Worm (Caenorhabditis elegans): ENCODE measurements around the gene paa-1.
A peak's percentile ranks its signal among the peaks of the same experiment; 100 is the strongest.

Gene paa-1

ce11 chrIII:5438064-5438463 lies 12.5 kb upstream of the paa-1 start:
- TF ChIP-seq lin-13 (GFP tag; optimal IDR thresholded peaks at IDR 0.05) (no peak), fos-1 (tag; optimal IDR thresholded peaks at IDR 0.05) (peak; percentile 35), ZK546.5 (tag; optimal IDR thresholded peaks at IDR 0.05) (no peak)

DNA sequence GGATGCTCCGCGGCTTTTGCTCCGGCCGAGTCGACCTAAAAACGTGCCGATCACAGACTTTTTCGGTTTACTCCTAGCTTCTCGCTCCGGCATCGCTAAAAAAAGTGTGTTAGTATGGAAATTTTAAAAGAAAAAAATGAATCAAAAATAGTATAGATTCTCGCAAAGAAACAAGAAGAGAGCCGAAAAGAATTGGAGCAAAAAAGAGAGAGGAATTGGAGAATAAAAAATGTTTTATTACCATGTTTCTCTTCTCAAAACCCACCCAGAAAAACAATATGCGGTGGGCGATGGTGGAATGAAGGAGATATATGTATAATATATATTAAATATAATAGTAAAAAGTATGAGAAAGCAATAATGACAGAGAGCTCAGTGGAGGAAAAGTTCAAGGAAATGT lies 10.0 kb upstream of the paa-1 start, which contains the start of gene W03A5.6:
Gene W03A5.6, minus strand, starts transcription at position 101 of the 400 bp plus-strand sequence.
- TF ChIP-seq sem-4 (tag; optimal IDR thresholded peaks at IDR 0.05) (no peak), mbf-1 (tag; optimal IDR thresholded peaks at IDR 0.05) (no peak), elt-1 (tag; optimal IDR thresholded peaks at IDR 0.05) (no peak), nhr-6 (tag; optimal IDR thresholded peaks at IDR 0.05) (no peak), nhr-11 (tag; optimal IDR thresholded peaks at IDR 0.05) (no peak), peb-1 (tag; optimal IDR thresholded peaks at IDR 0.05) (no peak), egl-27 (tag; optimal IDR thresholded peaks at IDR 0.05) (no peak), nhr-23 (tag; optimal IDR thresholded peaks at IDR 0.05) (no peak), ztf-11 (tag; optimal IDR thresholded peaks at IDR 0.05) (no peak), Y55F3AM.14 (GFP tag; optimal IDR thresholded peaks at IDR 0.05) (no peak), gmeb-1 (tag; optimal IDR thresholded peaks at IDR 0.05) (no peak), aly-2 (tag; optimal IDR thresholded peaks at IDR 0.05) (no peak), nhr-77 (tag; optimal IDR thresholded peaks at IDR 0.05) (no peak)

- TF ChIP-seq ztf-1 (GFP tag; conservative IDR thresholded peaks at IDR 0.05) (no peak), mbf-1 (tag; optimal IDR thresholded peaks at IDR 0.05) (no peak), crh-2 (tag; optimal IDR thresholded peaks at IDR 0.05) (peak; percentile 41), snpc-4 (tag; optimal IDR thresholded peaks at IDR 0.05) (no peak), ztf-11 (tag; optimal IDR thresholded peaks at IDR 0.05) (no peak), sma-9 (GFP tag; optimal IDR thresholded peaks at IDR 0.05) (peak; percentile 19), sma-9 (tag; optimal IDR thresholded peaks at IDR 0.05) (no peak), aly-2 (tag; optimal IDR thresholded peaks at IDR 0.05) (no peak), sma-3 (GFP tag; optimal IDR thresholded peaks at IDR 0.05) (no peak), elt-3 (tag; optimal IDR thresholded peaks at IDR 0.05) (no peak), nhr-23 (tag; optimal IDR thresholded peaks at IDR 0.05) (no peak), nhr-25 (tag; optimal IDR thresholded peaks at IDR 0.05) (no peak), Y55F3AM.14 (GFP tag; optimal IDR thresholded peaks at IDR 0.05) (no peak), lin-39 (tag; optimal IDR thresholded peaks at IDR 0.05) (no peak), nhr-12 (tag; optimal IDR thresholded peaks at IDR 0.05) (no peak), unc-55 (GFP tag; optimal IDR thresholded peaks at IDR 0.05) (peak; percentile 85), unc-39 (tag; optimal IDR thresholded peaks at IDR 0.05) (no peak), nhr-237 (tag; optimal IDR thresholded peaks at IDR 0.05) (no peak), egl-27 (tag; optimal IDR thresholded peaks at IDR 0.05) (no peak), ama-1 (optimal IDR thresholded peaks at IDR 0.05) (no peak), lsy-2 (tag; optimal IDR thresholded peaks at IDR 0.05) (peak; percentile 94 to 99), nhr-129 (tag; optimal IDR thresholded peaks at IDR 0.05) (peak; percentile 66), nhr-11 (tag; optimal IDR thresholded peaks at IDR 0.05) (no peak), skn-1 (tag; optimal IDR thresholded peaks at IDR 0.05) (no peak), gmeb-1 (tag; optimal IDR thresholded peaks at IDR 0.05) (no peak), lin-11 (tag; optimal IDR thresholded peaks at IDR 0.05) (no peak), peb-1 (tag; optimal IDR thresholded peaks at IDR 0.05) (no peak), nhr-6 (tag; optimal IDR thresholded peaks at IDR 0.05) (no peak), nhr-21 (tag; optimal IDR thresholded peaks at IDR 0.05) (no peak), mdl-1 (tag; optimal IDR thresholded peaks at IDR 0.05) (no peak), nhr-10 (tag; optimal IDR thresholded peaks at IDR 0.05) (no peak), C34F6.9 (tag; optimal IDR thresholded peaks at IDR 0.05) (peak; percentile 80), unc-62 (GFP tag; optimal IDR thresholded peaks at IDR 0.05) (no peak), fos-1 (tag; optimal IDR thresholded peaks at IDR 0.05) (peak; percentile 18), blmp-1 (tag; optimal IDR thresholded peaks at IDR 0.05; ENCODE audit: insufficient read depth) (no peak), zag-1 (tag; optimal IDR thresholded peaks at IDR 0.05) (no peak), dmd-4 (tag; optimal IDR thresholded peaks at IDR 0.05) (no peak), alr-1 (tag; optimal IDR thresholded peaks at IDR 0.05) (no peak), F13H6.1 (tag; optimal IDR thresholded peaks at IDR 0.05) (peak; percentile 5), lin-13 (GFP tag; optimal IDR thresholded peaks at IDR 0.05) (peak; percentile 44), elt-1 (tag; optimal IDR thresholded peaks at IDR 0.05) (no peak)
Measured at ce11 chrIII:5442711-5443253, 7.7 kb upstream of the paa-1 start, which contains the start of the genes T24G10.2 and disl-2. Gene T24G10.2, minus strand, starts transcription at chrIII:5442761. Gene disl-2, plus strand, starts transcription at chrIII:5443167.

All from whole organism, L2 larva.